Fruit fly (Drosophila melanogaster) whole organism, prepupa: ENCODE results near the gene Sik2.

Experiments used
- Gug ChIP-seq: fragments of 200-800 bp; sonication (Bioruptor generic); IDR thresholded peaks from 2 replicates; pipeline ENCODE4 v1.3.6; 2022; ENCODE audit warnings: missing biosample characterization, missing genetic modification characterization
- fkh ChIP-seq: fragments of 200-800 bp; sonication (Bioruptor generic); optimal IDR thresholded peaks from 3 replicates; lab custom pipeline; 2017; ENCODE audit warnings: missing biosample characterization, mild to moderate bottlenecking, missing genetic modification characterization, moderate library complexity
- vri ChIP-seq: fragments of 200-800 bp; sonication (Bioruptor generic); optimal IDR thresholded peaks from 3 replicates; lab custom pipeline; 2016; ENCODE audit warnings: missing biosample characterization, mild to moderate bottlenecking, missing genetic modification characterization

DNA sequence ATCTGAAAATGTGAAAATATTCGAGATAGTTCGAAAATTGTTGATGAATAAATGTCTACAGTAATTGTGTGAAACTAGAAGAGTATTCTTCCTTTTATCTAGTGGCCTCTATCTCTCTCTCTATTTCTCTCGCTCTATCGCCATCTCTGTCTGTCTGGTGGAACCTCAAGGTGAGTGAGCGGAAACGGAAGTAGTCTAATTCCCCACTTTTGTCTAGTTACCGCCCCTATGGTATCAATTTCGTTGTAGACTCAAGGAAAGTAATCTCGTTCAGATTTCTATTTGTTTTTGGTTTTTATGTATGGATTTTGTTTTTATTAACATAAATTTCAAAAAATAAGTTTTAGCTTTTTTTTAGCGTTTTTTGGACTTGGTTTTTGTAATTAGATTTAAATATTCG lies 36.9 kb downstream of the Sik2 start:
- TF ChIP-seq Gug (GFP tag; lab: Robert Waterston, UW) (no peak), fkh (no peak), vri (GFP tag; lab: Kevin White, UChicago) (no peak)
